Fruit fly (Drosophila melanogaster) whole organism, embryonic: ENCODE data around the gene Hsp70Ba.

Source experiments
- CG10321 ChIP-seq: fragments of 200-800 bp; sonication (Bioruptor generic); IDR thresholded peaks from 2 replicates; pipeline ENCODE4 v1.3.6; 2022; ENCODE audit warnings: missing biosample characterization, missing genetic modification characterization
- CG11696 ChIP-seq: fragments of 200-800 bp; sonication (Bioruptor generic); IDR thresholded peaks from 2 replicates; pipeline ENCODE4 v1.3.6; 2022; ENCODE audit warnings: missing biosample characterization, missing genetic modification characterization
- CG12155 ChIP-seq: fragments of 200-800 bp; sonication (Bioruptor generic); optimal IDR thresholded peaks from 3 replicates; lab custom pipeline; 2016; ENCODE audit warnings: missing biosample characterization, missing genetic modification characterization
- CG12659 ChIP-seq: fragments of 200-800 bp; sonication (Bioruptor generic); optimal IDR thresholded peaks from 3 replicates; lab custom pipeline; 2017; ENCODE audit warnings: mild to moderate bottlenecking, missing biosample characterization, missing genetic modification reagents, missing genetic modification characterization
- CG12744 ChIP-seq: fragments of 200-800 bp; sonication (Bioruptor generic); optimal IDR thresholded peaks from 2 replicates; lab custom pipeline; 2016; ENCODE audit warnings: missing biosample characterization, missing genetic modification characterization
- CG13894 ChIP-seq: fragments of 200-800 bp; sonication (Bioruptor generic); optimal IDR thresholded peaks from 3 replicates; lab custom pipeline; 2018; ENCODE audit warnings: missing biosample characterization, mild to moderate bottlenecking, missing genetic modification characterization, moderate library complexity
- CG14860 ChIP-seq: fragments of 200-800 bp; sonication (Bioruptor generic); IDR thresholded peaks from 3 replicates; pipeline ENCODE4 v1.3.6; 2022; ENCODE audit warnings: missing biosample characterization, missing genetic modification characterization; ENCODE audit not compliant: partially characterized antibody
- CG15011 ChIP-seq: fragments of 200-800 bp; sonication (Bioruptor generic); optimal IDR thresholded peaks from 3 replicates; lab custom pipeline; 2018; ENCODE audit warnings: missing biosample characterization, mild to moderate bottlenecking, missing genetic modification characterization
- CG15269 ChIP-seq: fragments of 200-800 bp; sonication (Bioruptor generic); optimal IDR thresholded peaks from 2 replicates; lab custom pipeline; 2018; ENCODE audit warnings: missing biosample characterization, mild to moderate bottlenecking, missing genetic modification characterization, moderate library complexity
- CG1602 ChIP-seq: fragments of 200-800 bp; sonication (Bioruptor generic); optimal IDR thresholded peaks from 3 replicates; lab custom pipeline; 2016; ENCODE audit warnings: missing biosample characterization, missing genetic modification characterization
- CG17359 ChIP-seq: fragments of 200-800 bp; sonication (Bioruptor generic); optimal IDR thresholded peaks from 3 replicates; lab custom pipeline; 2018; ENCODE audit warnings: missing biosample characterization, mild to moderate bottlenecking, missing genetic modification characterization, moderate library complexity
- CG17829 ChIP-seq: fragments of 200-800 bp; optimal IDR thresholded peaks from 2 replicates; lab custom pipeline; 2019; ENCODE audit warnings: missing biosample characterization, mild to moderate bottlenecking, missing genetic modification characterization, moderate library complexity
- CG1832 ChIP-seq: fragments of 200-800 bp; sonication (Bioruptor generic); optimal IDR thresholded peaks from 2 replicates; lab custom pipeline; 2017; ENCODE audit warnings: missing biosample characterization, mild to moderate bottlenecking, missing genetic modification characterization, inconsistent platforms
- CG2116 ChIP-seq: fragments of 200-800 bp; sonication (Bioruptor generic); optimal IDR thresholded peaks from 3 replicates; lab custom pipeline; 2018; ENCODE audit warnings: missing biosample characterization, mild to moderate bottlenecking, missing genetic modification characterization
- CG2129 ChIP-seq: fragments of 200-800 bp; sonication (Bioruptor generic); IDR thresholded peaks from 2 replicates; pipeline ENCODE4 v1.3.6; 2022; ENCODE audit warnings: missing biosample characterization, missing genetic modification characterization; ENCODE audit not compliant: partially characterized antibody
- CG2199 ChIP-seq: fragments of 200-800 bp; sonication (Bioruptor generic); IDR thresholded peaks from 3 replicates; pipeline ENCODE4 v1.3.6; 2022; ENCODE audit warnings: missing biosample characterization, missing genetic modification characterization
- CG3065 ChIP-seq: fragments of 200-800 bp; sonication (Bioruptor generic); optimal IDR thresholded peaks from 2 replicates; lab custom pipeline; 2016; ENCODE audit warnings: missing biosample characterization, missing genetic modification characterization
- CG7372 ChIP-seq: fragments of 200-800 bp; sonication (Bioruptor generic); IDR thresholded peaks from 2 replicates; pipeline ENCODE4 v1.3.6; 2022; ENCODE audit warnings: missing biosample characterization, missing genetic modification characterization
- CG7963 ChIP-seq: fragments of 200-800 bp; sonication (Bioruptor generic); IDR thresholded peaks from 3 replicates; pipeline ENCODE4 v1.3.6; 2022; ENCODE audit warnings: missing biosample characterization, missing genetic modification characterization; ENCODE audit not compliant: partially characterized antibody
- Drgx ChIP-seq: fragments of 200-800 bp; sonication (Bioruptor generic); IDR thresholded peaks from 2 replicates; pipeline ENCODE4 v1.3.6; 2022; ENCODE audit warnings: missing biosample characterization, missing genetic modification characterization
- Eip74EF ChIP-seq, 2 experiments: fragments of 200-800 bp in 1 of 2; fragments of >200 bp in 1 of 2; sonication (Bioruptor generic) in 1 of 2; optimal IDR thresholded peaks; 2 replicates each; lab custom pipeline; 2017 to 2019; ENCODE audit warnings: missing biosample characterization in 2 of 2, missing genetic modification characterization in 2 of 2, mild to moderate bottlenecking in 1 of 2, moderate library complexity in 1 of 2
- Fer1 ChIP-seq: fragments of 200-800 bp; sonication (Bioruptor generic); optimal IDR thresholded peaks from 2 replicates; lab custom pipeline; 2017; ENCODE audit warnings: missing biosample characterization, mild to moderate bottlenecking, missing genetic modification characterization
- GATAe ChIP-seq: fragments of 200-800 bp; sonication (Bioruptor generic); conservative IDR thresholded peaks from 2 replicates; pipeline ENCODE4 v1.3.6; 2022; ENCODE audit warnings: missing biosample characterization, missing genetic modification characterization
- Hand ChIP-seq: fragments of 200-800 bp; sonication (Bioruptor generic); optimal IDR thresholded peaks from 2 replicates; lab custom pipeline; 2017; ENCODE audit warnings: mild to moderate bottlenecking, missing biosample characterization, missing genetic modification reagents, missing genetic modification characterization
- Hsf ChIP-seq: fragments of 200-800 bp; sonication (Bioruptor generic); optimal IDR thresholded peaks from 3 replicates; lab custom pipeline; 2016; ENCODE audit warnings: missing biosample characterization, missing genetic modification characterization
- Nf-YB ChIP-seq: fragments of 200-800 bp; sonication (Bioruptor generic); optimal IDR thresholded peaks from 3 replicates; lab custom pipeline; 2019; ENCODE audit warnings: missing biosample characterization, mild to moderate bottlenecking, missing genetic modification characterization, moderate library complexity
- Poxn ChIP-seq: fragments of 200-800 bp; sonication (Bioruptor generic); IDR thresholded peaks from 2 replicates; pipeline ENCODE4 v1.3.6; 2022; ENCODE audit warnings: missing biosample characterization, missing genetic modification characterization
- Sin3A ChIP-seq: fragments of >200 bp; optimal IDR thresholded peaks from 2 replicates; lab custom pipeline; 2018
- Sox102F ChIP-seq: fragments of 200-800 bp; sonication (Bioruptor generic); optimal IDR thresholded peaks from 2 replicates; lab custom pipeline; 2018; ENCODE audit warnings: missing biosample characterization, mild to moderate bottlenecking, missing genetic modification characterization, moderate library complexity
- Trl ChIP-seq, 3 experiments: fragments of >200 bp in 2 of 3; fragments of 200-800 bp in 1 of 3; sonication (Bioruptor generic) in 1 of 3; optimal IDR thresholded peaks; 2 replicates in 1 of 3; 3 replicates in 2 of 3; lab custom pipeline; 2016 to 2017; ENCODE audit warnings: missing biosample characterization in 1 of 3, missing genetic modification characterization in 1 of 3
- ara ChIP-seq: fragments of 200-800 bp; sonication (Bioruptor generic); IDR thresholded peaks from 2 replicates; pipeline ENCODE4 v1.3.6; 2022; ENCODE audit warnings: missing biosample characterization, missing genetic modification characterization
- cato ChIP-seq: fragments of 200-800 bp; sonication (Bioruptor generic); optimal IDR thresholded peaks from 2 replicates; lab custom pipeline; 2016; ENCODE audit warnings: missing biosample characterization, missing genetic modification characterization, borderline replicate concordance
- disco-r ChIP-seq: fragments of 200-800 bp; sonication (Bioruptor generic); optimal IDR thresholded peaks from 2 replicates; lab custom pipeline; 2016; ENCODE audit warnings: missing biosample characterization, missing genetic modification characterization
- dmrt99B ChIP-seq: fragments of 200-800 bp; sonication (Bioruptor generic); optimal IDR thresholded peaks from 2 replicates; lab custom pipeline; 2018; ENCODE audit warnings: missing biosample characterization, mild to moderate bottlenecking, missing genetic modification characterization, moderate library complexity
- emc ChIP-seq: fragments of 200-800 bp; sonication (Bioruptor generic); optimal IDR thresholded peaks from 2 replicates; lab custom pipeline; 2016; ENCODE audit warnings: missing biosample characterization, missing genetic modification characterization
- exex ChIP-seq: fragments of 200-800 bp; sonication (Bioruptor generic); optimal IDR thresholded peaks from 4 replicates; lab custom pipeline; 2018; ENCODE audit warnings: missing biosample characterization, mild to moderate bottlenecking, missing genetic modification characterization, moderate library complexity
- grau ChIP-seq: fragments of 200-800 bp; optimal IDR thresholded peaks from 3 replicates; lab custom pipeline; 2019; ENCODE audit warnings: missing biosample characterization, mild to moderate bottlenecking, missing genetic modification characterization, moderate library complexity
- hbn ChIP-seq: fragments of 200-800 bp; sonication (Bioruptor generic); IDR thresholded peaks from 2 replicates; pipeline ENCODE4 v1.3.6; 2022; ENCODE audit warnings: missing biosample characterization, missing genetic modification characterization; ENCODE audit not compliant: partially characterized antibody
- her ChIP-seq: fragments of 200-800 bp; sonication (Bioruptor generic); optimal IDR thresholded peaks from 2 replicates; lab custom pipeline; 2016; ENCODE audit warnings: missing biosample characterization, missing genetic modification characterization
- luna ChIP-seq: fragments of 200-800 bp; sonication (Bioruptor generic); optimal IDR thresholded peaks from 2 replicates; lab custom pipeline; 2016; ENCODE audit warnings: missing biosample characterization, missing genetic modification characterization
- pnt ChIP-seq: fragments of 200-800 bp; sonication (Bioruptor generic); optimal IDR thresholded peaks from 3 replicates; lab custom pipeline; 2016; ENCODE audit warnings: missing biosample characterization, missing genetic modification characterization
- ranshi ChIP-seq: fragments of 200-800 bp; sonication (Bioruptor generic); IDR thresholded peaks from 2 replicates; pipeline ENCODE4 v1.3.6; 2022; ENCODE audit warnings: missing biosample characterization, missing genetic modification characterization
- rib ChIP-seq: fragments of 200-800 bp; sonication (Bioruptor generic); IDR thresholded peaks from 2 replicates; pipeline ENCODE4 v1.3.6; 2022; ENCODE audit warnings: missing biosample characterization, missing genetic modification characterization
- sima ChIP-seq: fragments of 200-800 bp; sonication (Bioruptor generic); optimal IDR thresholded peaks from 2 replicates; lab custom pipeline; 2016; ENCODE audit warnings: missing biosample characterization, missing genetic modification characterization
- sisA ChIP-seq: fragments of 200-800 bp; sonication (Bioruptor generic); IDR thresholded peaks from 2 replicates; pipeline ENCODE4 v1.3.6; 2022; ENCODE audit warnings: missing biosample characterization, missing genetic modification characterization
- slbo ChIP-seq: fragments of 200-800 bp; sonication (Bioruptor generic); IDR thresholded peaks from 2 replicates; pipeline ENCODE4 v1.3.6; 2022; ENCODE audit warnings: missing biosample characterization, missing genetic modification characterization
- sug ChIP-seq: fragments of 200-800 bp; optimal IDR thresholded peaks from 2 replicates; lab custom pipeline; 2019; ENCODE audit warnings: missing biosample characterization, mild to moderate bottlenecking, missing genetic modification characterization, moderate library complexity
- wek ChIP-seq: fragments of 200-800 bp; sonication (Bioruptor generic); optimal IDR thresholded peaks from 3 replicates; lab custom pipeline; 2018; ENCODE audit warnings: missing biosample characterization, mild to moderate bottlenecking, missing genetic modification characterization, moderate library complexity
- wor ChIP-seq: fragments of 200-800 bp; sonication (Bioruptor generic); IDR thresholded peaks from 2 replicates; pipeline ENCODE4 v1.3.6; 2022; ENCODE audit warnings: missing biosample characterization, missing genetic modification characterization
- zfh2 ChIP-seq: fragments of 200-800 bp; sonication (Bioruptor generic); optimal IDR thresholded peaks from 2 replicates; lab custom pipeline; 2016; ENCODE audit warnings: missing biosample characterization, missing genetic modification characterization

The Hsp70Ba gene

dm6 chr3R:12456370-12456940 lies 11.1 kb downstream of the Hsp70Ba start, which contains the start of gene trus (continued):
- TF ChIP-seq CG1832 (GFP tag; lab: Kevin White, UChicago) (no peak), CG15011 (GFP tag; lab: Kevin White, UChicago) (no peak), zfh2 (no peak), luna (GFP tag; lab: Kevin White, UChicago) (no peak), Hsf (no peak), pnt (GFP tag; lab: Kevin White, UChicago) (no peak), CG2199 (GFP tag; lab: Robert Waterston, UW) (no peak), CG13894 (no peak), Sox102F (GFP tag; lab: Kevin White, UChicago) (no peak), CG2116 (GFP tag; lab: Kevin White, UChicago) (peak; percentile 79), cato (GFP tag; lab: Kevin White, UChicago) (no peak), sima (GFP tag; lab: Kevin White, UChicago) (no peak), Poxn (no peak), her (no peak), Sin3A (lab: Kevin White, UChicago) (no peak), CG15269 (tag; lab: Kevin White, UChicago) (no peak), exex (tag; lab: Kevin White, UChicago) (no peak), ranshi (GFP tag; lab: Robert Waterston, UW) (no peak), CG10321 (GFP tag; lab: Robert Waterston, UW) (no peak), Hand (GFP tag; lab: Kevin White, UChicago) (no peak), Nf-YB (GFP tag; lab: Kevin White, UChicago) (no peak), CG7372 (GFP tag; lab: Robert Waterston, UW) (no peak), CG12744 (GFP tag; lab: Kevin White, UChicago) (no peak), Drgx (no peak), GATAe (GFP tag; lab: Robert Waterston, UW) (no peak), ara (GFP tag; lab: Robert Waterston, UW) (no peak), CG17359 (tag; lab: Kevin White, UChicago) (no peak), dmrt99B (tag; lab: Kevin White, UChicago) (no peak), disco-r (GFP tag; lab: Kevin White, UChicago) (no peak), sug (tag; lab: Kevin White, UChicago) (peak; percentile 17), CG1602 (no peak), CG12659 (GFP tag; lab: Kevin White, UChicago) (peak; percentile 24), hbn (GFP tag; lab: Robert Waterston, UW) (peak; percentile 91), slbo (no peak), Fer1 (GFP tag; lab: Kevin White, UChicago) (peak; percentile 13), emc (GFP tag; lab: Kevin White, UChicago) (no peak), wek (no peak), Eip74EF (GFP tag; optimal IDR thresholded peaks at IDR 0.05; lab: Kevin White, UChicago) (no peak), CG12155 (GFP tag; lab: Kevin White, UChicago) (no peak), sisA (GFP tag; lab: Robert Waterston, UW) (no peak), CG3065 (GFP tag; lab: Kevin White, UChicago) (no peak), grau (tag; lab: Kevin White, UChicago) (no peak), CG11696 (GFP tag; lab: Robert Waterston, UW) (no peak), Trl (optimal IDR thresholded peaks at IDR 0.05; lab: Kevin White, UChicago) (no peak), Trl (GFP tag; optimal IDR thresholded peaks at IDR 0.05; lab: Kevin White, UChicago) (no peak), CG17829 (tag; lab: Kevin White, UChicago) (peak; percentile 4), wor (GFP tag; lab: Robert Waterston, UW) (no peak), rib (GFP tag; lab: Robert Waterston, UW) (0 out of 2 replicates have a peak, but pooled peaks have one; percentile 8), CG7963 (GFP tag; lab: Robert Waterston, UW) (peak; percentile 62; the same call in 2 of the 3 replicates), CG2129 (GFP tag; lab: Robert Waterston, UW) (peak; percentile 78), CG14860 (peak; percentile 76)
